Worm (Caenorhabditis elegans) whole organism, early embryonic: ENCODE data around the gene isp-1.

Experiments
- B0310.2 ChIP-seq: sonication (generic microtip); optimal IDR thresholded peaks from 2 replicates; lab custom pipeline; 2016; ENCODE audit warnings: mild to moderate bottlenecking, missing genetic modification characterization, missing compliant biosample characterization
- F13C5.2 ChIP-seq: sonication (generic microtip); optimal IDR thresholded peaks from 2 replicates; lab custom pipeline; 2017; ENCODE audit warnings: mild to moderate bottlenecking, missing genetic modification characterization, inconsistent platforms, missing compliant biosample characterization
- aly-1 ChIP-seq: sonication (generic microtip); optimal IDR thresholded peaks from 2 replicates; lab custom pipeline; 2016; ENCODE audit warnings: missing genetic modification characterization, missing compliant biosample characterization
- ama-1 ChIP-seq: fragments of 150-350 bp; optimal IDR thresholded peaks from 2 replicates; lab custom pipeline; 2014
- ceh-13 ChIP-seq: fragments of 200-800 bp; sonication (Bioruptor generic); optimal IDR thresholded peaks from 2 replicates; lab custom pipeline; 2018; ENCODE audit warnings: mild to moderate bottlenecking, missing genetic modification characterization, missing compliant biosample characterization
- ceh-36 ChIP-seq: sonication (generic microtip); optimal IDR thresholded peaks from 2 replicates; lab custom pipeline; 2016; ENCODE audit warnings: missing genetic modification characterization, inconsistent platforms, missing compliant biosample characterization
- ets-7 ChIP-seq: sonication (generic microtip); optimal IDR thresholded peaks from 2 replicates; lab custom pipeline; 2016; ENCODE audit warnings: missing genotype, missing genetic modification characterization, missing compliant biosample characterization
- flt-1 ChIP-seq: fragments of 200-800 bp; sonication (Bioruptor generic); IDR thresholded peaks from 2 replicates; pipeline ENCODE4 v1.3.6; 2022; ENCODE audit warnings: missing genetic modification characterization, missing compliant biosample characterization
- hmbx-1 ChIP-seq: sonication (generic microtip); optimal IDR thresholded peaks from 2 replicates; lab custom pipeline; 2016; ENCODE audit warnings: mild to moderate bottlenecking, missing genetic modification characterization, missing compliant biosample characterization
- hmg-4 ChIP-seq: fragments of 200-800 bp; sonication (Bioruptor generic); optimal IDR thresholded peaks from 2 replicates; lab custom pipeline; 2018; ENCODE audit warnings: mild to moderate bottlenecking, missing genetic modification characterization, missing compliant biosample characterization
- hnd-1 ChIP-seq: sonication (generic microtip); optimal IDR thresholded peaks from 2 replicates; lab custom pipeline; 2016; ENCODE audit warnings: missing genetic modification characterization, missing compliant biosample characterization
- pes-1 ChIP-seq: fragments of 200-800 bp; sonication (Bioruptor generic); IDR thresholded peaks from 2 replicates; pipeline ENCODE4 v1.3.6; 2022; ENCODE audit warnings: missing genetic modification reagents, missing genetic modification characterization, missing compliant biosample characterization
- scrt-1 ChIP-seq: fragments of 200-800 bp; sonication (Bioruptor generic); IDR thresholded peaks from 2 replicates; pipeline ENCODE4 v1.3.6; 2022; ENCODE audit warnings: missing genetic modification characterization, missing compliant biosample characterization
- sea-1 ChIP-seq: fragments of 200-800 bp; sonication (Bioruptor generic); conservative IDR thresholded peaks from 2 replicates; pipeline ENCODE4 v1.3.6; 2022; ENCODE audit warnings: missing genetic modification characterization, missing compliant biosample characterization
- tbx-11 ChIP-seq: fragments of 200-800 bp; sonication (Bioruptor generic); IDR thresholded peaks from 2 replicates; pipeline ENCODE4 v1.3.6; 2022; ENCODE audit warnings: missing genetic modification characterization, missing compliant biosample characterization
- tbx-37 ChIP-seq: fragments of 200-800 bp; sonication (Bioruptor generic); conservative IDR thresholded peaks from 2 replicates; pipeline ENCODE4 v1.3.6; 2022; ENCODE audit warnings: missing genetic modification reagents, missing genetic modification characterization, missing compliant biosample characterization
- tra-4 ChIP-seq: sonication (generic microtip); optimal IDR thresholded peaks from 2 replicates; lab custom pipeline; 2017; ENCODE audit warnings: missing genetic modification characterization, missing compliant biosample characterization

isp-1 gene

ce11 chrIV:8163687-8164086 is 27.8 kb upstream of the isp-1 start, which contains the start of gene clec-51:
Gene clec-51, minus strand, starts transcription at chrIV:8163800.
- no peak for TF ChIP-seq B0310.2
- TF ChIP-seq hnd-1 (tag; lab: Kevin White, UChicago) = no peak
- TF ChIP-seq ceh-36 (tag; lab: Kevin White, UChicago) = no peak
- TF ChIP-seq F13C5.2 = no peak
- TF ChIP-seq tbx-11 (GFP tag; lab: Robert Waterston, UW) = no peak
- TF ChIP-seq ama-1 (lab: Kevin White, UChicago) = no peak
- no peak for TF ChIP-seq scrt-1 (GFP tag; lab: Robert Waterston, UW)
- TF ChIP-seq hmg-4 (GFP tag; lab: Kevin White, UChicago) = no peak

ce11 chrIV:8161774-8162173 is 25.9 kb upstream of the isp-1 start:
- no peak for TF ChIP-seq pes-1 (GFP tag; lab: Robert Waterston, UW)
- no peak for TF ChIP-seq flt-1 (GFP tag; lab: Robert Waterston, UW)
- TF ChIP-seq ceh-13 (GFP tag; lab: Kevin White, UChicago) = no peak
- no peak for TF ChIP-seq ceh-36 (tag; lab: Kevin White, UChicago)
- TF ChIP-seq hnd-1 (tag; lab: Kevin White, UChicago) = no peak
- no peak for TF ChIP-seq hmg-4 (GFP tag; lab: Kevin White, UChicago)
- TF ChIP-seq F13C5.2 = no peak
- TF ChIP-seq ama-1 (lab: Kevin White, UChicago) = no peak
- TF ChIP-seq B0310.2 = no peak
- TF ChIP-seq tra-4 = no peak
- no peak for TF ChIP-seq sea-1 (GFP tag; lab: Robert Waterston, UW)
- TF ChIP-seq ets-7 = no peak
- TF ChIP-seq hmbx-1 (tag; lab: Kevin White, UChicago) = no peak
- TF ChIP-seq tbx-11 (GFP tag; lab: Robert Waterston, UW) = no peak
- no peak for TF ChIP-seq tbx-37
- TF ChIP-seq scrt-1 (GFP tag; lab: Robert Waterston, UW) = no peak
- TF ChIP-seq aly-1 (tag; lab: Kevin White, UChicago) = no peak

ce11 chrIV:8159995-8160394 is 24.1 kb upstream of the isp-1 start:
- TF ChIP-seq hmbx-1 (tag; lab: Kevin White, UChicago) (no peak), tra-4 (no peak), pes-1 (GFP tag; lab: Robert Waterston, UW) (no peak), F13C5.2 (no peak), hnd-1 (tag; lab: Kevin White, UChicago) (no peak), B0310.2 (no peak), hmg-4 (GFP tag; lab: Kevin White, UChicago) (no peak), scrt-1 (GFP tag; lab: Robert Waterston, UW) (no peak), ets-7 (no peak), tbx-11 (GFP tag; lab: Robert Waterston, UW) (no peak), aly-1 (tag; lab: Kevin White, UChicago) (no peak), ceh-36 (tag; lab: Kevin White, UChicago) (no peak), sea-1 (GFP tag; lab: Robert Waterston, UW) (no peak), flt-1 (GFP tag; lab: Robert Waterston, UW) (no peak), ama-1 (lab: Kevin White, UChicago) (no peak), tbx-37 (no peak), ceh-13 (GFP tag; lab: Kevin White, UChicago) (no peak)

DNA sequence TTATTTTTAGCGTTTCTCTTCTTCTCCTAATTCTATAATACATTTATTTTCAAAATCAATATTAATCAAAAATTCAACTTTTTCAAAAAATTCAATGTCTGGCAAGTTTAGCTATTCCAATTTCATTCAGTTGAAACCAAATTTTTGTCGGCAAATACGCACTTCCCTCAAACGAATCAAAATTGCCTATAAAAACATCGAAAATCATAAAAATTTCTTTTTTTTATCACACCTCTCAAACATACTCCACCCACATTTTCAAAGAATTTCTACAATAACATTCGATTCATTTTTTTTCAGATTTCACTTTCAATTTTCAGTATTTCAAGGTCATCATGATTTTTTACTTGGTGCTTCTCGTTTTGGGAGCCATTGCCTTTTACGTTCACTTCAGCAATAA is 23.2 kb upstream of the isp-1 start, which contains the start of gene faah-1:
Gene faah-1 (plus strand): TSS at position 301 of the 400 bp plus-strand sequence.
- no peak for TF ChIP-seq hmbx-1 (tag; lab: Kevin White, UChicago)
- TF ChIP-seq F13C5.2 = no peak
- TF ChIP-seq B0310.2 = no peak
- no peak for TF ChIP-seq tra-4
- TF ChIP-seq hmg-4 (GFP tag; lab: Kevin White, UChicago) = no peak
- TF ChIP-seq tbx-11 (GFP tag; lab: Robert Waterston, UW) = no peak
- TF ChIP-seq aly-1 (tag; lab: Kevin White, UChicago) = no peak
- TF ChIP-seq scrt-1 (GFP tag; lab: Robert Waterston, UW) = no peak
- TF ChIP-seq pes-1 (GFP tag; lab: Robert Waterston, UW) = no peak
- TF ChIP-seq hnd-1 (tag; lab: Kevin White, UChicago) = no peak
- TF ChIP-seq flt-1 (GFP tag; lab: Robert Waterston, UW) = no peak
- no peak for TF ChIP-seq tbx-37
- no peak for TF ChIP-seq ceh-36 (tag; lab: Kevin White, UChicago)
- TF ChIP-seq ets-7 = no peak
- no peak for TF ChIP-seq ceh-13 (GFP tag; lab: Kevin White, UChicago)
- no peak for TF ChIP-seq sea-1 (GFP tag; lab: Robert Waterston, UW)

- TF ChIP-seq tbx-11 (GFP tag; lab: Robert Waterston, UW) (no peak), ama-1 (lab: Kevin White, UChicago) (no peak), ceh-36 (tag; lab: Kevin White, UChicago) (no peak), tbx-37 (no peak), hnd-1 (tag; lab: Kevin White, UChicago) (no peak), ceh-13 (GFP tag; lab: Kevin White, UChicago) (no peak), aly-1 (tag; lab: Kevin White, UChicago) (no peak), B0310.2 (no peak), scrt-1 (GFP tag; lab: Robert Waterston, UW) (no peak), sea-1 (GFP tag; lab: Robert Waterston, UW) (no peak), tra-4 (no peak), F13C5.2 (no peak), hmbx-1 (tag; lab: Kevin White, UChicago) (no peak), hmg-4 (GFP tag; lab: Kevin White, UChicago) (no peak), flt-1 (GFP tag; lab: Robert Waterston, UW) (no peak), ets-7 (no peak), pes-1 (GFP tag; lab: Robert Waterston, UW) (no peak)
Observed at ce11 chrIV:8157161-8157560, 21.3 kb upstream of the isp-1 start, which contains the start of gene B0218.5. Gene B0218.5, minus strand, starts transcription at chrIV:8157261.

ce11 chrIV:8154966-8155365 is 19.1 kb upstream of the isp-1 start:
- TF ChIP-seq sea-1 (GFP tag; lab: Robert Waterston, UW) = no peak
- TF ChIP-seq tra-4 = no peak
- no peak for TF ChIP-seq F13C5.2
- TF ChIP-seq B0310.2 = no peak
- no peak for TF ChIP-seq ets-7
- TF ChIP-seq hnd-1 (tag; lab: Kevin White, UChicago) = no peak
- TF ChIP-seq scrt-1 (GFP tag; lab: Robert Waterston, UW) = no peak
- TF ChIP-seq ama-1 (lab: Kevin White, UChicago) = no peak
- no peak for TF ChIP-seq aly-1 (tag; lab: Kevin White, UChicago)
- TF ChIP-seq ceh-36 (tag; lab: Kevin White, UChicago) = no peak
- TF ChIP-seq hmg-4 (GFP tag; lab: Kevin White, UChicago) = no peak
- TF ChIP-seq tbx-37 = no peak
- TF ChIP-seq tbx-11 (GFP tag; lab: Robert Waterston, UW) = no peak
- TF ChIP-seq ceh-13 (GFP tag; lab: Kevin White, UChicago) = no peak
- TF ChIP-seq hmbx-1 (tag; lab: Kevin White, UChicago) = no peak
- TF ChIP-seq pes-1 (GFP tag; lab: Robert Waterston, UW) = no peak
- no peak for TF ChIP-seq flt-1 (GFP tag; lab: Robert Waterston, UW)
